Fruit fly (Drosophila melanogaster) whole organism: ENCODE measurements around the gene Rrp6.
A peak's percentile ranks its signal among the peaks of the same experiment; 100 is the strongest.

Source experiments
- CG8478 ChIP-seq: fragments of >200 bp; optimal IDR thresholded peaks from 2 replicates; lab custom pipeline; 2018; ENCODE audit warnings: inconsistent platforms
- Dll ChIP-seq: fragments of >200 bp; optimal IDR thresholded peaks from 2 replicates; lab custom pipeline; 2017
- EcR ChIP-seq, 2 experiments: fragments of >200 bp; optimal IDR thresholded peaks; 2 replicates each; lab custom pipeline; 2017; ENCODE audit warnings: missing biosample characterization in 2 of 2, missing genetic modification characterization in 2 of 2, missing genetic modification reagents in 2 of 2
- pan ChIP-seq: fragments of >200 bp; optimal IDR thresholded peaks from 2 replicates; lab custom pipeline; 2017
- psq ChIP-seq: fragments of >200 bp; optimal IDR thresholded peaks from 2 replicates; lab custom pipeline; 2017
- usp ChIP-seq: fragments of >200 bp; optimal IDR thresholded peaks from 2 replicates; lab custom pipeline; 2017; ENCODE audit warnings: missing biosample characterization, missing genetic modification characterization, mixed read lengths

Rrp6 gene

dm6 chr3R:14886011-14886534 lies at the start of gene Rrp6, which contains the start of the genes CG33331 and CG33332:
TSS of gene Rrp6 (minus strand) at chr3R:14886246.
TSS of gene CG33331 (plus strand) at chr3R:14886456.
TSS of gene CG33332 (plus strand) at chr3R:14886456.
- TF ChIP-seq CG8478 (lab: Kevin White, UChicago) = no peak
- TF ChIP-seq usp = no peak
- no peak for TF ChIP-seq psq (lab: Kevin White, UChicago)
- no peak for TF ChIP-seq EcR (GFP tag; optimal IDR thresholded peaks at IDR 0.05; lab: Kevin White, UChicago)
- no peak for TF ChIP-seq pan
- no peak for TF ChIP-seq Dll (lab: Kevin White, UChicago)

DNA sequence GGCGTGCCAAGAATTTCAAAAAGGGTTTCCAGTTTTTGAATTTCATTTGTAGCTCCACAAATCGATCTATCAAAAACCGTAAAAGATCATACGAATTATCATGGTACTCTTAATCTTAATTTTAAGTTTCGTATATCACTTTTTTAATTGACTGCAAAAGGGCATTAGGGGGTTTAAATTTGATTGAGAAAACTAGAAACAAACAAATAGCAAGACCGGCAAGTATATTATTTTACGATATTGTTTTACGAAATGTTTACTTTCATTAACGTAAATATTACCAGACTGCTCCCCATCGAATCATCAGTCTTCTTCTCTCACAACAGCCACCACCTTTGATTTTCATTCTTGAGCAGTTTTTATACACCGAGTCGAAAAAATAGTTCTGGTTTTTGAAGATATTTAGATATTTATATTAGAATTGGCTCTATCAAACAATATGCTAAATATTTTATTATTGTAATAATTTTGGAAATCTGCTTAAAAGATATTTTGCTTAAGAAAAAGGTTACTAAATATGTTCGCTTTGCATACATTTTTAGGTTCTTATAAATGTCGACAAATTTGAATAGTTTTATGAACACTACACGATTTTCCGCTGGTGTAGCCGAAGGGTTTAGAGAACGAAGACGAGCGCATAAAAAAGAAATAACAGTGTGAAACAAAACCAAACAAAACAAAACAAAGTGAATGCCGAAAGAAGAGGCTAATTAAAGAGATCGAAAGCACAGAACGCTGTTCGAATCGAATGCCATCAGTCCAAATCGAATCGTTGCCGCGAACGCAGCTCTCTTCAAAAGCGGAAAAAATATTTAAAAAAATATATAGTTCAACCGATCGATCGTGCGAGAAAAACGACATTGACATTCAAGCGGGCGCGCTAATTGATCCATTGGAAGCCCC lies 32.1 kb upstream of the Rrp6 start, which contains the start of gene Sdr:
Gene Sdr (plus strand): TSS at position 702 of the 903 bp plus-strand sequence.
- no peak for TF ChIP-seq EcR (GFP tag; optimal IDR thresholded peaks at IDR 0.05; lab: Kevin White, UChicago)
- TF ChIP-seq usp = no peak
- TF ChIP-seq pan = no peak
- TF ChIP-seq CG8478 (lab: Kevin White, UChicago) = no peak
- no peak for TF ChIP-seq Dll (lab: Kevin White, UChicago)
- no peak for TF ChIP-seq psq (lab: Kevin White, UChicago)

DNA sequence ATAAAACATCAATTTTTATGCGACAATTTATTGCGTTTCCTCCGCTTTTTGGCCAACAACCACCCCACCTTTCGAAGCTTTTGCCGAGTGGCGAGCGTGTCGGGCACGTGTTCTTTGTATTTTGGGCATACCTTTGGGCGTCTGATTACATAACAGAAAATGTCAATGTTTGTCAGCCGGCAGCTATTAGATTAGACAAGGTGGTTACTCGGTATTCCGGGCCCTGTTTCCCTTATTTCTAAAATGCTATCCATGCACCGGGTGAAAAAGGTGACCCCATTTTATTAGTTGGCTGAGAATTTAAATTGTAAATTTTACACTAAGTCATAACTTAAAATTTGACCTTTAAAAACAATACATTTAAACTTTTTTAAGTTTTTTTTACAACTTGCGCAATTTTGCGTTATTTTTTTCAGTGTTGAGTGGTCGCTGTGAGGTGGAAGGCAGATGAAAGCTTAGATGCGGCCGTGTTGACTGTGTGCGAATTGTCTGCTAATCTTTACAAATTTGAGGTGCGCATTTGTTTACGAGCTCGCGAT lies 26.5 kb upstream of the Rrp6 start:
- TF ChIP-seq usp = no peak

- TF ChIP-seq usp (no peak), Dll (lab: Kevin White, UChicago) (no peak), CG8478 (lab: Kevin White, UChicago) (no peak), psq (lab: Kevin White, UChicago) (peak; percentile 53), pan (no peak), EcR (GFP tag; optimal IDR thresholded peaks at IDR 0.05; lab: Kevin White, UChicago) (no peak)
Measured at dm6 chr3R:14903837-14904431, 17.9 kb upstream of the Rrp6 start, which contains the start of gene VhaPPA1-1. TSS of gene VhaPPA1-1 (minus strand) at chr3R:14904061.

DNA sequence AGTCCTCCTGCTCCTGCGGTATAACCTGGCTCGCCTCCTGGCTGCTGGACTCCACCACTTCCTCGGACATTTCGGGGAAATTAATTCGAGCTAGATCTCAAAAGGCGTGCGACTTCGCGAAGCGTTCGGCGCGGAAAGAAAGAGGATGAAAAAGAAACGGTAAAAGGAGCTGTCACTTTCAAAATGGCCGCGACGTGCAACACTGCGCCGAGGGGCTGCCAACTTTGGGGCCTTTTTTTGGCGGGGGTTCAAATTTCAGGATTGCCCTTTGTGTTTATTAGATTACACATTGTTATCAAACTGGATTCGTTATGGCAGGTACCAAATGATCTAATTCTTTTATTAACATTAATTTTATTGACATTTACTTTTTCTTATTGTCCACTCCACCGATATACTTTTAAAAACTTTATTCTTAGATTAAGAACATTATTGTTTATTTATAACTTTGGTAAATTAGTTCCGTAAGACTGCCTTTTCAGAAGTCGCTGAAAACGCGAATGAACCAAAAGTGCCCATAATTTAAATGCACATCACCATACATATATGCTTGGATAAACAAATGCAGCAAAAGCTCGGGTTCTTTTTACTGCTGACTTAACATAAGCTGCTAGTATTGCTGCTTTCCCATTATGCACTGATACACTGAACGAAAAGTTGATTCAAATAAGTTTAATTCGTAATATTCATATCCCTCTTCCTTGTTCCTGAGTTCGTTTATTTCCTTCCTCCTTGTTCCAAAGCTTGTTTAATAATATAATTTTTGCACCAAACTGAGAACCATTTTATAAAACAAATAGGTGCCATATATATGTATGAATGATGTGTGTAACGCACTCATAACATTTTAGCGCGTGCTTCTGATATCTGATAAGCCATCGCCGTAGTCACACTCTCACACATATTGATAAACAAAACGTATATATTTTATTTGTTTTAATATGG lies 15.6 kb upstream of the Rrp6 start, which contains the start of gene RpS5b:
Gene RpS5b (minus strand): TSS at position 156 of the 945 bp plus-strand sequence.
- TF ChIP-seq usp = no peak
- TF ChIP-seq psq (lab: Kevin White, UChicago) = no peak
- TF ChIP-seq EcR (GFP tag; optimal IDR thresholded peaks at IDR 0.05; lab: Kevin White, UChicago) = no peak
- no peak for TF ChIP-seq CG8478 (lab: Kevin White, UChicago)
- TF ChIP-seq pan = no peak
- TF ChIP-seq Dll (lab: Kevin White, UChicago) = no peak

DNA sequence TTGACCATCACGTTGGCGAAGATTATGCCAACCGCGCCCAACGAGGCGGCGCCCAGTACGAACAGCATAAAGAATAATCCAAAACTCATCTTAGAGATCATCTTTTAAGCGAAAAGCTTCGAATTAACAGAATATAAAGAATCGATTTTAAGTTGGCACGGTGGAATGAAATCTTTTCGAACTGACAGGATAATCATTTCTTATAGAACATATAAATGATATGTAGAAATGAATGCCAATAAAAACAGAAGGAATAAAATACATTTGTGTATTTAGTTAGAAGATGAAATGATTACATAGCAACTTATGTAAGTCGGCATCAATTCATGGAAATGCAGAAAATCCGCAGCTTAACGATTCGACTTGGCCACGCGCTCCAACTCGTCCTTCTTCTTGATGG lies 14.1 kb upstream of the Rrp6 start, which contains the start of gene VhaPPA1-2:
Gene VhaPPA1-2 (minus strand): TSS at position 101 of the 400 bp plus-strand sequence.
- no peak for TF ChIP-seq usp
- no peak for TF ChIP-seq psq (lab: Kevin White, UChicago)
- TF ChIP-seq EcR (GFP tag; optimal IDR thresholded peaks at IDR 0.05; lab: Kevin White, UChicago) = no peak
- no peak for TF ChIP-seq pan
- TF ChIP-seq Dll (lab: Kevin White, UChicago) = no peak
- no peak for TF ChIP-seq CG8478 (lab: Kevin White, UChicago)

- TF ChIP-seq EcR (GFP tag; optimal IDR thresholded peaks at IDR 0.05; lab: Kevin White, UChicago) = no peak
- no peak for TF ChIP-seq pan
- TF ChIP-seq Dll (lab: Kevin White, UChicago) = no peak
- TF ChIP-seq usp = no peak
- no peak for TF ChIP-seq psq (lab: Kevin White, UChicago)
Measured at dm6 chr3R:14898280-14898756, 12.3 kb upstream of the Rrp6 start, which contains the start of the genes Nup93-2 and CG3817. TSS of gene Nup93-2 (minus strand) at chr3R:14898372. TSS of gene CG3817 (plus strand) at chr3R:14898739.

dm6 chr3R:14894783-14894883 lies 8.6 kb upstream of the Rrp6 start, which contains the start of gene CG14860:
TSS of gene CG14860 (plus strand) at chr3R:14894784.
- TF ChIP-seq usp (no peak), CG8478 (lab: Kevin White, UChicago) (no peak), Dll (lab: Kevin White, UChicago) (no peak)

- TF ChIP-seq psq (lab: Kevin White, UChicago) (no peak), usp (no peak), EcR (GFP tag; optimal IDR thresholded peaks at IDR 0.05; lab: Kevin White, UChicago) (no peak), Dll (lab: Kevin White, UChicago) (no peak), CG8478 (lab: Kevin White, UChicago) (no peak), pan (no peak)
Measured at dm6 chr3R:14893791-14894782, 8.0 kb upstream of the Rrp6 start, which contains the start of gene Dph2. TSS of gene Dph2 (minus strand) at chr3R:14893954.

DNA sequence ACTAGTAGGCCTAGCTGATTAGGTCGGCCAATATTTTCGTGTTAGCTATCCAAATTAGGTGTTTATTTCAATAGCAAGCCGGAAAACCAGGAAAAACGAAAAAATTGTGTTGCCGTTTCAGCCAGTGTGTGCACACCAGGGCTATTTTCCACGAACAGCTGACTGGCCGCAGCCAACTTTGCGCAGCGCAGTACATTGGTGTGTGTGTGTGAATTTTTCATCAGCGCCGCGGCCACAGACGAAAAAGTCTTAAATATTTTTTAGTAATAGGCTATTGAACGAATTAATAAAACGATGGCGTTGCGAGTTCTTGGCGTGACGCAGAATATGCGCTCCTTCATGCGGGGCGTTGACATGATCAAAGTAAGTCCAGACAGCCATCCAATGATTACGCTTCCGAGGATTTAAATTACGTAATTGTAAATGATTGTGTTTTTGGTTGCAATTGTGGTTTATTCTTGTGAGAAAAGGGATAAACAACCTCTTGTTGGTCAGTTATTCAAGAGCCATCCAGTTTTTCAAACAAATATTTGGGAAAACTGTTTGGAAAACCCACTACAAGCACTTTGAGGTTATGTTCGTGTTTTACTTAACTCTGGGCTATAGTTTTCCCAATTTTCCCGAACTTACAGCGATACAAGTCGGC lies 4.1 kb upstream of the Rrp6 start, which contains the start of the genes CycC and UQCR-C1:
Gene CycC (minus strand): TSS at position 142 of the 646 bp plus-strand sequence.
Gene UQCR-C1 (plus strand): TSS at position 168 of the 646 bp plus-strand sequence.
- TF ChIP-seq CG8478 (lab: Kevin White, UChicago) (no peak), Dll (lab: Kevin White, UChicago) (no peak), pan (no peak), EcR (GFP tag; optimal IDR thresholded peaks at IDR 0.05; lab: Kevin White, UChicago) (no peak), usp (no peak), psq (lab: Kevin White, UChicago) (no peak)
